Worm (Caenorhabditis elegans) whole organism, late embryonic: ENCODE results near the gene T10D4.15.
"Not testable (repeated sequence)": the region's sequence is repeated elsewhere in the genome, so short reads cannot be mapped to it uniquely, and the experiment has no call there.

ENCODE experiments used
- ama-1 ChIP-seq: fragments of 150-350 bp; optimal IDR thresholded peaks from 2 replicates; lab custom pipeline; 2014
- npax-4 ChIP-seq: sonication (generic microtip); optimal IDR thresholded peaks from 2 replicates; lab custom pipeline; 2016; ENCODE audit warnings: missing genetic modification characterization, missing compliant biosample characterization
- ttx-3 ChIP-seq: sonication (generic microtip); optimal IDR thresholded peaks from 2 replicates; lab custom pipeline; 2016; ENCODE audit warnings: missing genetic modification reagents, missing genetic modification characterization, missing compliant biosample characterization

DNA sequence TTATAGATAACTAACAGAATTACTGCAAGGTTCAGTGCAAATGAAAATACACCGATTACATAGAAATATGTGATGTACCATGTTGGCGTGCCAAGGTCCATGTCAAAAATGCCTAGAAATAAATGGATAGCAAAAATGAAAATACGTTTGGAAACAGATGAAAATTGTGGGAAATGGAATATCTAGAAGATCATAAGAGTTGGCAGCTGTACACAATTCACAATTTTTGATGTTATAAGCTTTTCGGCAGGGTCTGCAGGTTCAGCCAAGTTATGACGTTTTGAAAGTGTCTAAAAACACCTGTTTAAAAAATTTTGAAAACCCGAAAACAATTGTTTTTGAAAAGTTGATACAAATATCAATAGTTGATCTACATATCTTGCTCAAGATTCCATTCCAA is 1.4 kb upstream of the T10D4.15 start, which contains the start of gene sri-43:
- TF ChIP-seq ama-1 (lab: Kevin White, UChicago); npax-4 (tag; lab: Kevin White, UChicago); ttx-3 (tag; lab: Kevin White, UChicago): not testable (repeated sequence)
